Fruit fly (Drosophila melanogaster): ENCODE data around the gene bowl.

The bowl gene

DNA sequence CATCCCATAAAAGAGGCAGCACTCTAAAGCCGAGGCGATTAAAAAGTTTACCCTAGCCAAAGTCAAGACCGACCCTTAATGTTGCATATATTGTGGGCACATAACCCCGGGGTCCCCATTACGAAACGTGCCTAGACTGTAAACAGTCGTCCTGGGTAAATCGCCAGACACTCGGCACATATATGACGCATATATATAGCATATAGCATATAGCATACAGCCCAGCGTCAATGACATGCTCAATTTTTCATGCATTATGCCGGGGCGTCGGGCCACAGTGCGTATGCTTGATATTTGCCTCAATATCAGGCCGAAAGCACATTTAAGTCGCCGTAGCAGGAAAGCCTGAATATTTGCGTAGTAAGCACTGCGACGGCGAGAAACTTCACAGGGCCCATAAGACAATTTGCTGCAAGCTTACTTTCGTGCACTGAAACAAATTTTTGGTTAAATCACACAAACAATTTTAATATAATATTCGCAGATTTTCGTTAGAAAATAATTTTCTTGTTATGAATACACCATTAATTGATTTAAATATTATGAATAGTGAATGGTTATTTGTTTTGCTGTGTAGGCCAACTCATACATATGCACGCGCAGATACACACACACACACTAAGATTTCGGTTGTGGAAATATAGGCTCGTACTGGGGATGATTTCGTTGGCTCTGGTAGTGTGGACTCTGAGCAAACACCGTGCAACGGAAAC is 16.5 kb upstream of the bowl start (continued):
- TF ChIP-seq CG17829 (tag; optimal IDR thresholded peaks at IDR 0.05) (no peak), CG5245 (GFP tag; optimal IDR thresholded peaks at IDR 0.05) (no peak), slp2 (GFP tag; optimal IDR thresholded peaks at IDR 0.05) (no peak), dm (GFP tag; optimal IDR thresholded peaks at IDR 0.05) (no peak), Mes4 (GFP tag; optimal IDR thresholded peaks at IDR 0.05) (no peak), PHDP (tag; optimal IDR thresholded peaks at IDR 0.05) (no peak), ind (GFP tag; optimal IDR thresholded peaks at IDR 0.05) (peak; percentile 19), prd (optimal IDR thresholded peaks at IDR 0.05) (no peak), prd (GFP tag; IDR thresholded peaks at IDR 0.05) (0 out of 3 replicates have a peak, but pooled peaks have one; percentile 32), CG8478 (optimal IDR thresholded peaks at IDR 0.05) (no peak), eyg (GFP tag; optimal IDR thresholded peaks at IDR 0.05) (no peak), bsh (GFP tag; optimal IDR thresholded peaks at IDR 0.05) (no peak), bbx (GFP tag; IDR thresholded peaks at IDR 0.05; ENCODE audit: partially characterized antibody) (no peak), Sox100B (GFP tag; optimal IDR thresholded peaks at IDR 0.05) (no peak), luna (GFP tag; optimal IDR thresholded peaks at IDR 0.05) (no peak), Usf (GFP tag; optimal IDR thresholded peaks at IDR 0.05) (no peak), bowl (GFP tag; IDR thresholded peaks at IDR 0.05) (no peak; the same call in 1 of the 2 replicates), CG10147 (GFP tag; optimal IDR thresholded peaks at IDR 0.05) (no peak), hb (GFP tag; IDR thresholded peaks at IDR 0.05; ENCODE audit: partially characterized antibody) (no peak), CG6765 (GFP tag; optimal IDR thresholded peaks at IDR 0.05) (peak; percentile 24), CG2678 (tag; optimal IDR thresholded peaks at IDR 0.05) (peak; percentile 69), jumu (GFP tag; optimal IDR thresholded peaks at IDR 0.05) (no peak), CG12219 (GFP tag; optimal IDR thresholded peaks at IDR 0.05) (no peak), Hmx (GFP tag; optimal IDR thresholded peaks at IDR 0.05) (no peak), Neu2 (GFP tag; optimal IDR thresholded peaks at IDR 0.05; ENCODE audit: borderline replicate concordance) (no peak), gro (GFP tag; optimal IDR thresholded peaks at IDR 0.05) (no peak), run (tag; optimal IDR thresholded peaks at IDR 0.05) (no peak), Asciz (GFP tag; optimal IDR thresholded peaks at IDR 0.05) (no peak), zfh2 (GFP tag; optimal IDR thresholded peaks at IDR 0.05) (peak; percentile 5), Doc3 (GFP tag; IDR thresholded peaks at IDR 0.05; ENCODE audit: partially characterized antibody) (no peak), gsb (GFP tag; IDR thresholded peaks at IDR 0.05) (no peak), sd (tag; optimal IDR thresholded peaks at IDR 0.05) (no peak), CG17912 (GFP tag; optimal IDR thresholded peaks at IDR 0.05) (no peak), Sry-δ (GFP tag; optimal IDR thresholded peaks at IDR 0.05) (no peak), CG17361 (GFP tag; IDR thresholded peaks at IDR 0.05) (no peak), CG1602 (GFP tag; optimal IDR thresholded peaks at IDR 0.05) (no peak), HmgD (GFP tag; optimal IDR thresholded peaks at IDR 0.05) (no peak), Nf-YB (GFP tag; optimal IDR thresholded peaks at IDR 0.05) (no peak), CG12659 (GFP tag; optimal IDR thresholded peaks at IDR 0.05) (peak; percentile 25), hkb (optimal IDR thresholded peaks at IDR 0.05) (no peak), hkb (GFP tag; IDR thresholded peaks at IDR 0.05) (peak; percentile 64), Pdp1 (GFP tag; optimal IDR thresholded peaks at IDR 0.05) (no peak), tna (GFP tag; IDR thresholded peaks at IDR 0.05; ENCODE audit: partially characterized antibody) (no peak), CG3281 (GFP tag; optimal IDR thresholded peaks at IDR 0.05) (peak; percentile 62), mld (GFP tag; IDR thresholded peaks at IDR 0.05; ENCODE audit: partially characterized antibody) (no peak), sr (GFP tag; IDR thresholded peaks at IDR 0.05) (no peak), stc (GFP tag; IDR thresholded peaks at IDR 0.05) (peak; percentile 43; the same call in 1 of the 2 replicates), wdn (GFP tag; IDR thresholded peaks at IDR 0.05) (0 out of 2 replicates have a peak, but pooled peaks have one; percentile 20), sima (GFP tag; optimal IDR thresholded peaks at IDR 0.05) (no peak), vnd (GFP tag; IDR thresholded peaks at IDR 0.05; ENCODE audit: partially characterized antibody) (no peak)

Data from whole organism, embryonic.